Fruit fly (Drosophila melanogaster): ENCODE results near the gene CG43392.

CG43392 gene

DNA sequence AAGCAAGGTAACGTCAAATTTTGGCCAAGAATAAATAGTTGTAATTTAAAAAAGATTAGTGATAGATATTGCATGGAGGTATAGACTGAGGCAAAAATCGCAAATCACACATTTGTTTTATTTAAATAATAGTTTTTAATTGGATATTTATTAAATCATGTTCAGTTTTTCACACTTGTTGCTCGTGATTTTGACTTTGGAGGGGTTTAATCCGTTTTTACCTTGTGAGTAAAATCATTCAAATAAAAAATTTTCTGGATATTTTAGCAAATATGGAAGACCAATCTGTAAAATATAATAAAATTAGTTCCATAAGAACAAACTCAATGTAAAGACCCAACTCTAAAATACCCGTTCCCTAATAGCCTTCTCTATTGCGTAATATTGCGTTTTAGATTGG lies 1.3 kb downstream of the CG43392 start, which contains the start of gene CG7140:
TSS of gene CG7140 (minus strand) at position 101 of the 400 bp plus-strand sequence.
- TF ChIP-seq pad (GFP tag; optimal IDR thresholded peaks at IDR 0.05) (no peak), toe (GFP tag; optimal IDR thresholded peaks at IDR 0.05) (no peak), Clk (GFP tag; optimal IDR thresholded peaks at IDR 0.05) (no peak), cic (GFP tag; optimal IDR thresholded peaks at IDR 0.05) (no peak), bab1 (GFP tag; optimal IDR thresholded peaks at IDR 0.05) (no peak), ovo (GFP tag; optimal IDR thresholded peaks at IDR 0.05) (no peak), CG14711 (tag; optimal IDR thresholded peaks at IDR 0.05) (no peak), CG12768 (GFP tag; optimal IDR thresholded peaks at IDR 0.05) (no peak), CG5204 (GFP tag; optimal IDR thresholded peaks at IDR 0.05) (no peak), tj (GFP tag; optimal IDR thresholded peaks at IDR 0.05) (no peak), CG7101 (tag; optimal IDR thresholded peaks at IDR 0.05) (no peak), cnc (optimal IDR thresholded peaks at IDR 0.05) (no peak), CG33017 (tag; optimal IDR thresholded peaks at IDR 0.05) (no peak), CG7045 (GFP tag; optimal IDR thresholded peaks at IDR 0.05) (no peak), Mnt (GFP tag; optimal IDR thresholded peaks at IDR 0.05) (no peak), CG1620 (GFP tag; optimal IDR thresholded peaks at IDR 0.05) (no peak), kay (GFP tag; ENCODE audit: borderline replicate concordance) (no peak), Hr96 (GFP tag; optimal IDR thresholded peaks at IDR 0.05) (no peak)

dm6 chr3L:22006107-22006506 lies 23.5 kb downstream of the CG43392 start:
- TF ChIP-seq ovo (GFP tag; optimal IDR thresholded peaks at IDR 0.05) (no peak), CG12768 (GFP tag; optimal IDR thresholded peaks at IDR 0.05) (no peak), Hr96 (GFP tag; optimal IDR thresholded peaks at IDR 0.05) (no peak)

- TF ChIP-seq bab1 (GFP tag; optimal IDR thresholded peaks at IDR 0.05) (no peak), CG33017 (tag; optimal IDR thresholded peaks at IDR 0.05) (no peak), CG11617 (GFP tag; optimal IDR thresholded peaks at IDR 0.05) (no peak), cic (GFP tag; optimal IDR thresholded peaks at IDR 0.05) (no peak), CG7101 (tag; optimal IDR thresholded peaks at IDR 0.05) (no peak), Clk (GFP tag; optimal IDR thresholded peaks at IDR 0.05) (no peak), Mnt (GFP tag; optimal IDR thresholded peaks at IDR 0.05) (no peak), toe (GFP tag; optimal IDR thresholded peaks at IDR 0.05) (no peak), Crg-1 (GFP tag; optimal IDR thresholded peaks at IDR 0.05) (no peak), kay (GFP tag; ENCODE audit: borderline replicate concordance) (no peak), tj (GFP tag; optimal IDR thresholded peaks at IDR 0.05) (no peak), CG14711 (tag; optimal IDR thresholded peaks at IDR 0.05) (no peak), cnc (optimal IDR thresholded peaks at IDR 0.05) (no peak), Hr96 (GFP tag; optimal IDR thresholded peaks at IDR 0.05) (no peak), pad (GFP tag; optimal IDR thresholded peaks at IDR 0.05) (no peak)
These were observed 35.6 kb downstream of the CG43392 start for dm6 chr3L:21994000-21994399.

DNA sequence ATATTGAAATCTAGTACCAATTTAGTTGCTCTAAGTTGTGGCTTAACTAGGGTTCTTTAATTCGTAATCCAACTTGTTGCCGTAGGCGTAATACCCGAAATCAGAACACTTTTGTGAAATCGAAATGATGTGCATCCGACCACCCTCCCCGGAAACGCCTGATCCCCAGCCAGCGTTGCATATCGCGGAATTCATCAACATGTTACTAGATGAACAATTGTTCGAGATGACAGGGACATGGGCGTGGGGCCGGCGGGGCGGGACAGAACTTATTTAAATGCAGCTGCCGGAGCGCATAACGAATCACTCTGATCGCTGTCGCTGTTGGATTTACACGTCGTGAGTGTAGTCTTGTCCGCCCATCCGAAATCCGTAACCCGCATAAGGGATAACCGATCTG lies 44.7 kb downstream of the CG43392 start, which contains the start of gene Act79B:
TSS of gene Act79B (plus strand) at position 301 of the 400 bp plus-strand sequence.
- no peak for TF ChIP-seq CG11617 (GFP tag; optimal IDR thresholded peaks at IDR 0.05)
- TF ChIP-seq bab1 (GFP tag; optimal IDR thresholded peaks at IDR 0.05) = no peak
- no peak for TF ChIP-seq cnc (optimal IDR thresholded peaks at IDR 0.05)
- no peak for TF ChIP-seq toe (GFP tag; optimal IDR thresholded peaks at IDR 0.05)
- TF ChIP-seq Crg-1 (GFP tag; optimal IDR thresholded peaks at IDR 0.05) = no peak
- TF ChIP-seq CG1620 (GFP tag; optimal IDR thresholded peaks at IDR 0.05) = no peak
- TF ChIP-seq ovo (GFP tag; optimal IDR thresholded peaks at IDR 0.05) = no peak
- TF ChIP-seq kay (GFP tag; ENCODE audit: borderline replicate concordance) = no peak
- no peak for TF ChIP-seq Hr96 (GFP tag; optimal IDR thresholded peaks at IDR 0.05)
- no peak for TF ChIP-seq CG33017 (tag; optimal IDR thresholded peaks at IDR 0.05)
- TF ChIP-seq Mnt (GFP tag; optimal IDR thresholded peaks at IDR 0.05) = no peak
- no peak for TF ChIP-seq CG5204 (GFP tag; optimal IDR thresholded peaks at IDR 0.05)
- no peak for TF ChIP-seq CG12768 (GFP tag; optimal IDR thresholded peaks at IDR 0.05)
- TF ChIP-seq CG14711 (tag; optimal IDR thresholded peaks at IDR 0.05) = no peak

DNA sequence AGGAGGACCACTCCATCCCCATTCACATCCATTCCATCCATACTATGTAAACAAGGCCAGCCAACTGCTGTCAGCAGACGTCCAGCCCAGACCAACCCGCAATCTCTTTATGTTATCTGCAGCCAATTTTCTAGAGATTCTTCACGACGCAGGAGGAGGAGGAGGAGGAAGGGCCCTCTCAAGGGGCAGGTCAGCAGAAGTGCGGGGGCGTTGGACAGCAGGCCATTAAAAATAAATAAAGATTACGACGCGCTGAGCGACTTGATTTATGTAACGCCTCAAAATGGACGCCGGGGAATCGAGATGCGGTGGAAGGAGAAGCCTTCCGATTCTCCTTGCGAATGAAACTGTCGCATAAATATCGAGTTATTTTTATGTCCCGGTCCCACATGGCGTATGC lies 49.8 kb downstream of the CG43392 start:
- no peak for TF ChIP-seq Mnt (GFP tag; optimal IDR thresholded peaks at IDR 0.05)
- TF ChIP-seq pad (GFP tag; optimal IDR thresholded peaks at IDR 0.05) = no peak
- TF ChIP-seq CG11617 (GFP tag; optimal IDR thresholded peaks at IDR 0.05) = no peak
- TF ChIP-seq kay (GFP tag; ENCODE audit: borderline replicate concordance) = no peak
- no peak for TF ChIP-seq CG12768 (GFP tag; optimal IDR thresholded peaks at IDR 0.05)
- TF ChIP-seq cnc (optimal IDR thresholded peaks at IDR 0.05) = no peak
- TF ChIP-seq CG5204 (GFP tag; optimal IDR thresholded peaks at IDR 0.05) = no peak
- TF ChIP-seq tj (GFP tag; optimal IDR thresholded peaks at IDR 0.05) = no peak
- no peak for TF ChIP-seq bab1 (GFP tag; optimal IDR thresholded peaks at IDR 0.05)
- TF ChIP-seq ovo (GFP tag; optimal IDR thresholded peaks at IDR 0.05) = no peak
- TF ChIP-seq CG33017 (tag; optimal IDR thresholded peaks at IDR 0.05) = no peak
- TF ChIP-seq toe (GFP tag; optimal IDR thresholded peaks at IDR 0.05) = no peak
- no peak for TF ChIP-seq CG7045 (GFP tag; optimal IDR thresholded peaks at IDR 0.05)
- TF ChIP-seq Hr96 (GFP tag; optimal IDR thresholded peaks at IDR 0.05) = no peak
- TF ChIP-seq cic (GFP tag; optimal IDR thresholded peaks at IDR 0.05) = no peak
- no peak for TF ChIP-seq Clk (GFP tag; optimal IDR thresholded peaks at IDR 0.05)
- no peak for TF ChIP-seq CG7101 (tag; optimal IDR thresholded peaks at IDR 0.05)
- TF ChIP-seq Crg-1 (GFP tag; optimal IDR thresholded peaks at IDR 0.05) = no peak
- TF ChIP-seq CG1620 (GFP tag; optimal IDR thresholded peaks at IDR 0.05) = no peak
- TF ChIP-seq CG14711 (tag; optimal IDR thresholded peaks at IDR 0.05) = no peak
